Worm (Caenorhabditis elegans) whole organism, L1 larva: ENCODE measurements around the gene mltn-11.

Experiments
- C04F5.9 ChIP-seq: sonication (generic microtip); optimal IDR thresholded peaks from 2 replicates; lab custom pipeline; 2016; ENCODE audit warnings: missing genetic modification characterization, missing compliant biosample characterization
- C16A3.4 ChIP-seq: fragments of 150-350 bp; optimal IDR thresholded peaks from 2 replicates; lab custom pipeline; 2014; ENCODE audit warnings: missing biosample characterization, missing genetic modification characterization
- C34B4.2 ChIP-seq: sonication (generic microtip); optimal IDR thresholded peaks from 2 replicates; lab custom pipeline; 2017; ENCODE audit warnings: mild to moderate bottlenecking, missing genetic modification characterization, missing compliant biosample characterization
- aha-1 ChIP-seq: fragments of 150-350 bp; optimal IDR thresholded peaks from 2 replicates; lab custom pipeline; 2014; ENCODE audit warnings: missing biosample characterization, missing genetic modification characterization
- ama-1 ChIP-seq: fragments of 150-350 bp; optimal IDR thresholded peaks from 2 replicates; lab custom pipeline; 2014
- blmp-1 ChIP-seq: fragments of 150-350 bp; optimal IDR thresholded peaks from 2 replicates; lab custom pipeline; 2014; ENCODE audit warnings: missing biosample characterization, missing genetic modification characterization
- ceh-8 ChIP-seq: fragments of 200-800 bp; sonication (Bioruptor generic); optimal IDR thresholded peaks from 2 replicates; lab custom pipeline; 2018; ENCODE audit warnings: mild to moderate bottlenecking, missing genetic modification characterization, moderate library complexity, missing compliant biosample characterization
- efl-1 ChIP-seq, 4 experiments: fragments of 150-350 bp; optimal IDR thresholded peaks in 3 of 4; peaks in 1 of 4; 1 replicate in 1 of 4; 2 replicates in 3 of 4; lab custom pipeline; 2014; ENCODE audit warnings: missing biosample characterization in 2 of 4, missing genetic modification characterization in 2 of 4, missing genetic modification reagents in 2 of 4
- efl-3 ChIP-seq: fragments of 200-800 bp; sonication (Bioruptor generic); optimal IDR thresholded peaks from 2 replicates; lab custom pipeline; 2018; ENCODE audit warnings: mild to moderate bottlenecking, missing genetic modification characterization, missing compliant biosample characterization
- egl-13 ChIP-seq: sonication (generic microtip); optimal IDR thresholded peaks from 2 replicates; lab custom pipeline; 2016; ENCODE audit warnings: missing genotype, missing genetic modification reagents, missing genetic modification characterization, missing compliant biosample characterization
- elt-3 ChIP-seq, 6 experiments: fragments of 150-350 bp in 1 of 6; sonication (generic microtip); optimal IDR thresholded peaks; 2 replicates each; lab custom pipeline; 2017 to 2018; ENCODE audit warnings: missing biosample characterization in 6 of 6, missing genetic modification characterization in 6 of 6, inconsistent platforms in 1 of 6
- ets-5 ChIP-seq: fragments of 200-800 bp; sonication (Bioruptor generic); IDR thresholded peaks from 2 replicates; pipeline ENCODE4 v1.3.6; 2022; ENCODE audit warnings: missing genetic modification characterization, missing compliant biosample characterization
- fkh-10 ChIP-seq: sonication (generic microtip); optimal IDR thresholded peaks from 2 replicates; lab custom pipeline; 2017; ENCODE audit warnings: missing biosample characterization, missing genetic modification reagents, missing genetic modification characterization
- fos-1 ChIP-seq: fragments of 150-350 bp; optimal IDR thresholded peaks from 2 replicates; lab custom pipeline; 2014; ENCODE audit warnings: missing biosample characterization, missing genetic modification characterization
- grh-1 ChIP-seq: fragments of 200-800 bp; sonication (Bioruptor generic); IDR thresholded peaks from 2 replicates; pipeline ENCODE4 v1.3.6; 2022; ENCODE audit warnings: missing genetic modification reagents, missing genetic modification characterization, missing compliant biosample characterization
- hlh-17 ChIP-seq: fragments of 200-800 bp; sonication (Bioruptor generic); optimal IDR thresholded peaks from 2 replicates; lab custom pipeline; 2018; ENCODE audit warnings: missing genetic modification characterization, mild to moderate bottlenecking, missing compliant biosample characterization, moderate library complexity, borderline replicate concordance
- irx-1 ChIP-seq: sonication (generic microtip); optimal IDR thresholded peaks from 2 replicates; lab custom pipeline; 2016; ENCODE audit warnings: missing genetic modification characterization, missing compliant biosample characterization
- isw-1 ChIP-seq: fragments of 200-800 bp; sonication (Bioruptor generic); IDR thresholded peaks from 2 replicates; pipeline ENCODE4 v1.3.6; 2022; ENCODE audit warnings: missing genetic modification characterization, missing compliant biosample characterization
- jun-1 ChIP-seq: fragments of 150-350 bp; optimal IDR thresholded peaks from 2 replicates; lab custom pipeline; 2014; ENCODE audit warnings: missing biosample characterization, missing genetic modification reagents, missing genetic modification characterization
- lin-13 ChIP-seq: fragments of 150-350 bp; optimal IDR thresholded peaks from 2 replicates; lab custom pipeline; 2014; ENCODE audit warnings: missing biosample characterization, missing genetic modification reagents, missing genetic modification characterization
- lin-14 ChIP-seq: fragments of 200-800 bp; sonication (Bioruptor generic); optimal IDR thresholded peaks from 2 replicates; lab custom pipeline; 2018; ENCODE audit warnings: mild to moderate bottlenecking, missing genetic modification characterization, moderate library complexity, missing compliant biosample characterization
- lin-35 ChIP-seq, 2 experiments: fragments of 150-350 bp; optimal IDR thresholded peaks; 2 replicates each; lab custom pipeline; 2014; ENCODE audit warnings: missing biosample characterization in 2 of 2, missing genetic modification characterization in 2 of 2, missing genetic modification reagents in 2 of 2
- lir-3 ChIP-seq: sonication (generic microtip); optimal IDR thresholded peaks from 2 replicates; lab custom pipeline; 2016; ENCODE audit warnings: mild to moderate bottlenecking, missing genetic modification characterization, moderate library complexity, missing compliant biosample characterization; ENCODE audit not compliant: poor library complexity
- lsy-2 ChIP-seq, 2 experiments: fragments of 150-350 bp; optimal IDR thresholded peaks; 2 replicates each; lab custom pipeline; 2014; ENCODE audit warnings: missing biosample characterization in 2 of 2, missing genetic modification characterization in 2 of 2
- mab-9 ChIP-seq: fragments of 200-800 bp; sonication (Bioruptor generic); IDR thresholded peaks from 2 replicates; pipeline ENCODE4 v1.3.6; 2022; ENCODE audit warnings: missing genetic modification reagents, missing genetic modification characterization, missing compliant biosample characterization
- mdl-1 ChIP-seq, 2 experiments: fragments of 150-350 bp; optimal IDR thresholded peaks; 2 replicates each; lab custom pipeline; 2014 to 2017; ENCODE audit warnings: missing biosample characterization in 2 of 2, missing genetic modification characterization in 2 of 2, inconsistent platforms in 1 of 2
- mef-2 ChIP-seq: fragments of 150-350 bp; optimal IDR thresholded peaks from 2 replicates; lab custom pipeline; 2014; ENCODE audit warnings: missing biosample characterization, missing genetic modification characterization
- mep-1 ChIP-seq: fragments of 150-350 bp; optimal IDR thresholded peaks from 2 replicates; lab custom pipeline; 2014; ENCODE audit warnings: missing biosample characterization, missing genetic modification characterization
- nhr-11 ChIP-seq: fragments of 150-350 bp; optimal IDR thresholded peaks from 2 replicates; lab custom pipeline; 2014; ENCODE audit warnings: missing biosample characterization, missing genetic modification characterization
- nhr-12 ChIP-seq: sonication (generic microtip); optimal IDR thresholded peaks from 2 replicates; lab custom pipeline; 2017; ENCODE audit warnings: missing biosample characterization, missing genetic modification characterization
- nhr-19 ChIP-seq: fragments of 200-800 bp; sonication (Bioruptor generic); conservative IDR thresholded peaks from 2 replicates; pipeline ENCODE4 v1.3.6; 2022; ENCODE audit warnings: missing genetic modification characterization, missing compliant biosample characterization
- nhr-20 ChIP-seq: sonication (generic microtip); optimal IDR thresholded peaks from 2 replicates; lab custom pipeline; 2016; ENCODE audit warnings: mild to moderate bottlenecking, missing genetic modification characterization, missing compliant biosample characterization
- nhr-28 ChIP-seq: fragments of 150-350 bp; optimal IDR thresholded peaks from 2 replicates; lab custom pipeline; 2014; ENCODE audit warnings: missing biosample characterization, missing genetic modification characterization
- nhr-71 ChIP-seq: sonication (generic microtip); optimal IDR thresholded peaks from 2 replicates; lab custom pipeline; 2016; ENCODE audit warnings: mild to moderate bottlenecking, missing genetic modification characterization, moderate library complexity, missing compliant biosample characterization
- nhr-77 ChIP-seq: fragments of 150-350 bp; optimal IDR thresholded peaks from 2 replicates; lab custom pipeline; 2014; ENCODE audit warnings: missing biosample characterization, missing genetic modification characterization
- nhr-90 ChIP-seq: sonication (generic microtip); optimal IDR thresholded peaks from 2 replicates; lab custom pipeline; 2016; ENCODE audit warnings: mild to moderate bottlenecking, missing genetic modification characterization, missing compliant biosample characterization; ENCODE audit not compliant: poor library complexity
- pag-3 ChIP-seq: sonication (generic microtip); optimal IDR thresholded peaks from 2 replicates; lab custom pipeline; 2017; ENCODE audit warnings: missing genetic modification characterization, mild to moderate bottlenecking, missing compliant biosample characterization, antibody characterized with exemption, borderline replicate concordance; ENCODE audit not compliant: insufficient read depth
- pax-3 ChIP-seq: fragments of 200-800 bp; sonication (Bioruptor generic); optimal IDR thresholded peaks from 2 replicates; lab custom pipeline; 2018; ENCODE audit warnings: mild to moderate bottlenecking, missing genetic modification characterization, moderate library complexity, missing compliant biosample characterization
- pqm-1 ChIP-seq: sonication (generic microtip); optimal IDR thresholded peaks from 3 replicates; lab custom pipeline; 2017; ENCODE audit warnings: missing biosample characterization, missing genetic modification characterization
- rnt-1 ChIP-seq: sonication (generic microtip); optimal IDR thresholded peaks from 2 replicates; lab custom pipeline; 2016; ENCODE audit warnings: mild to moderate bottlenecking, missing genetic modification characterization, moderate library complexity, missing compliant biosample characterization
- snu-23 ChIP-seq: sonication (generic microtip); optimal IDR thresholded peaks from 2 replicates; lab custom pipeline; 2016; ENCODE audit warnings: missing genetic modification characterization, missing compliant biosample characterization
- sptf-1 ChIP-seq: fragments of 150-350 bp; optimal IDR thresholded peaks from 2 replicates; lab custom pipeline; 2014; ENCODE audit warnings: missing biosample characterization, missing genetic modification characterization
- sup-37 ChIP-seq: fragments of 200-800 bp; sonication (Bioruptor generic); optimal IDR thresholded peaks from 2 replicates; lab custom pipeline; 2018; ENCODE audit warnings: mild to moderate bottlenecking, missing genetic modification characterization, missing compliant biosample characterization
- swsn-7 ChIP-seq: sonication (generic microtip); optimal IDR thresholded peaks from 2 replicates; lab custom pipeline; 2016; ENCODE audit warnings: missing genetic modification characterization, missing compliant biosample characterization
- unc-130 ChIP-seq: fragments of 150-350 bp; optimal IDR thresholded peaks from 2 replicates; lab custom pipeline; 2017; ENCODE audit warnings: missing biosample characterization, missing genetic modification characterization, inconsistent platforms
- unc-86 ChIP-seq: sonication (generic microtip); optimal IDR thresholded peaks from 2 replicates; lab custom pipeline; 2016; ENCODE audit warnings: missing genetic modification characterization, missing compliant biosample characterization
- unc-98 ChIP-seq: fragments of 200-800 bp; sonication (Bioruptor generic); IDR thresholded peaks from 2 replicates; pipeline ENCODE4 v1.3.6; 2022; ENCODE audit warnings: missing genetic modification characterization, missing compliant biosample characterization
- xbp-1 ChIP-seq: sonication (generic microtip); optimal IDR thresholded peaks from 2 replicates; lab custom pipeline; 2016; ENCODE audit warnings: missing genetic modification characterization, missing compliant biosample characterization
- zip-4 ChIP-seq: fragments of 200-800 bp; sonication (Bioruptor generic); optimal IDR thresholded peaks from 2 replicates; lab custom pipeline; 2018; ENCODE audit warnings: mild to moderate bottlenecking, missing genetic modification characterization, moderate library complexity, missing compliant biosample characterization
- ztf-11 ChIP-seq, 2 experiments: sonication (generic microtip); optimal IDR thresholded peaks; 2 replicates each; lab custom pipeline; 2016 to 2017; ENCODE audit warnings: missing genetic modification characterization in 2 of 2, missing biosample characterization in 1 of 2, missing compliant biosample characterization in 1 of 2
- ztf-4 ChIP-seq: fragments of 150-350 bp; optimal IDR thresholded peaks from 2 replicates; lab custom pipeline; 2014; ENCODE audit warnings: missing biosample characterization, missing genetic modification characterization

Gene mltn-11

DNA sequence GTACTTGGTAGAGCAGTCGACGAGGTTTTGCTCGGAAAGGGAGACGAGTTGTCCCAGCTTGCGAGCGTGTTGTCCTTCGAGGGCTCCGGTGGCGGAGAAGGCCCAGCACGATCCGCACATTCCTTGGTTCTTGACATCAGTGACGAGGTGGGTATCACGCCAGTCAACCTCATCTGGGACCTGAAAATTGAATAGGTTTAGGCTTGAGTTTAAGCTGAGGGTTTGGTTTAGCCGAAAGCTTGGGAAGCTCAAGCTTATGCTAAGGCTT is 42.3 kb upstream of the mltn-11 start:
- TF ChIP-seq ama-1 (lab: Kevin White, UChicago), result peak; percentile 6
- TF ChIP-seq fos-1 (tag; lab: Kevin White, UChicago), result no peak

ce11 chrV:16594514-16594913 is 41.5 kb upstream of the mltn-11 start:
- TF ChIP-seq ztf-4 (tag; lab: Kevin White, UChicago) (no peak), pqm-1 (tag; lab: Kevin White, UChicago) (no peak), nhr-11 (no peak), hlh-17 (GFP tag; lab: Kevin White, UChicago) (no peak), C16A3.4 (tag; lab: Kevin White, UChicago) (no peak), aha-1 (tag; lab: Kevin White, UChicago) (no peak), sup-37 (no peak), nhr-71 (tag; lab: Kevin White, UChicago) (peak; percentile 60), xbp-1 (tag; lab: Kevin White, UChicago) (no peak), zip-4 (GFP tag; lab: Kevin White, UChicago) (no peak), rnt-1 (tag; lab: Kevin White, UChicago) (peak; percentile 68), fkh-10 (no peak), jun-1 (no peak), elt-3 (tag; optimal IDR thresholded peaks at IDR 0.05; lab: Kevin White, UChicago) (peak in 1 of 6 experiments; percentile 47), lin-13 (GFP tag; lab: Kevin White, UChicago) (no peak), mdl-1 (tag; optimal IDR thresholded peaks at IDR 0.05; lab: Kevin White, UChicago) (no peak), unc-86 (tag; lab: Kevin White, UChicago) (no peak), irx-1 (tag; lab: Kevin White, UChicago) (no peak), nhr-28 (tag; lab: Kevin White, UChicago) (no peak), mep-1 (tag; lab: Kevin White, UChicago) (no peak), C04F5.9 (tag; lab: Kevin White, UChicago) (no peak), unc-130 (tag; lab: Kevin White, UChicago) (no peak), mef-2 (tag; lab: Kevin White, UChicago) (no peak), sptf-1 (tag; lab: Kevin White, UChicago) (no peak), egl-13 (tag; lab: Kevin White, UChicago) (no peak), fos-1 (tag; lab: Kevin White, UChicago) (no peak), mab-9 (GFP tag; lab: Robert Waterston, UW) (no peak), lin-14 (GFP tag; lab: Kevin White, UChicago) (peak; percentile 41), nhr-12 (no peak), C34B4.2 (tag; lab: Kevin White, UChicago) (no peak), isw-1 (no peak), ztf-11 (tag; optimal IDR thresholded peaks at IDR 0.05; lab: Kevin White, UChicago) (no peak), pag-3 (tag; lab: Kevin White, UChicago) (no peak), efl-1 (optimal IDR thresholded peaks at IDR 0.05; lab: Kevin White, UChicago) (no peak), efl-1 (GFP tag; optimal IDR thresholded peaks at IDR 0.05 in 1 of 2; lab: Kevin White, UChicago) (no peak), unc-98 (GFP tag; lab: Robert Waterston, UW) (no peak), lin-35 (GFP tag; optimal IDR thresholded peaks at IDR 0.05; lab: Kevin White, UChicago) (no peak), nhr-90 (tag; lab: Kevin White, UChicago) (no peak), nhr-20 (tag; lab: Kevin White, UChicago) (no peak), nhr-77 (tag; lab: Kevin White, UChicago) (no peak), snu-23 (GFP tag; lab: Kevin White, UChicago) (peak; percentile 30), blmp-1 (tag; lab: Kevin White, UChicago) (peak; percentile 24), efl-3 (GFP tag; lab: Kevin White, UChicago) (no peak), lsy-2 (tag; optimal IDR thresholded peaks at IDR 0.05; lab: Kevin White, UChicago) (peak; percentile 16), nhr-19 (GFP tag; lab: Robert Waterston, UW) (peak; percentile 48), swsn-7 (no peak), lir-3 (tag; lab: Kevin White, UChicago) (peak; percentile 12), grh-1 (GFP tag; lab: Robert Waterston, UW) (no peak), ets-5 (GFP tag; lab: Robert Waterston, UW) (no peak), pax-3 (no peak), ceh-8 (GFP tag; lab: Kevin White, UChicago) (no peak)
